Worm (Caenorhabditis elegans): ENCODE results near the gene jmjd-3.2.

DNA sequence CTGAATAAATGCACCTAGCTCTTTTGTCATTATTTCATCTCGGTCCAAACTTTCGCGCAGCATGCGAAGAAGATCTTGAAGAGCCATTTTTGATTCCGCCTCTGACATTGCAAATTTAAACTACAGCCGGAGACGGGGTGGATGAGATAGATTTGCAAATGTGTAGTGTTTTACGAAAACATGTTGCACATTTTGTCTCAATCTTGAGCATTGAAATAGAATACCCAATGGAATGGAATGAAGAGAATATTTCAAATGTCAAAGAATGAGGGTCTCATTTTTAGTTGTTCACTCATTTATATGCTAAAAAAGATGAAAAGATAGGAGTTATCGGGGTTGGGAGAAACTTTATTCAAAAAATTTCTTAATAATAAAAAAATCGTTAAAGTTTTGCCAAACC, 7.4 kb downstream of the jmjd-3.2 start, which contains the start of gene Y66C5A.1:
- TF ChIP-seq him-1 (tag; optimal IDR thresholded peaks at IDR 0.05) = no peak
- no peak for TF ChIP-seq W03F9.2 (tag; optimal IDR thresholded peaks at IDR 0.05)

Measured in whole organism, L4/young adult.